Worm (Caenorhabditis elegans) whole organism, mixed stage, embryonic: ENCODE results near the gene rev-1.

Experiments
- blmp-1 ChIP-seq: fragments of 150-350 bp; optimal IDR thresholded peaks from 2 replicates; lab custom pipeline; 2014; ENCODE audit warnings: missing biosample characterization, missing genetic modification characterization
- ceh-39 ChIP-seq: fragments of 150-350 bp; optimal IDR thresholded peaks from 2 replicates; lab custom pipeline; 2014; ENCODE audit warnings: missing biosample characterization, missing genetic modification characterization
- ceh-43 ChIP-seq: fragments of 200-800 bp; sonication (Bioruptor generic); optimal IDR thresholded peaks from 2 replicates; lab custom pipeline; 2018; ENCODE audit warnings: mild to moderate bottlenecking, missing genetic modification characterization, moderate library complexity, missing compliant biosample characterization
- ceh-83 ChIP-seq: fragments of 200-800 bp; sonication (Bioruptor generic); optimal IDR thresholded peaks from 2 replicates; lab custom pipeline; 2018; ENCODE audit warnings: mild to moderate bottlenecking, missing genetic modification characterization, missing compliant biosample characterization
- ces-1 ChIP-seq: fragments of 150-350 bp; optimal IDR thresholded peaks from 2 replicates; lab custom pipeline; 2014; ENCODE audit warnings: missing biosample characterization, missing genetic modification reagents, missing genetic modification characterization
- cnd-1 ChIP-seq: fragments of 200-800 bp; sonication (Bioruptor generic); optimal IDR thresholded peaks from 2 replicates; lab custom pipeline; 2018; ENCODE audit warnings: mild to moderate bottlenecking, missing genetic modification characterization, missing compliant biosample characterization
- drap-1 ChIP-seq: fragments of 200-800 bp; sonication (Bioruptor generic); optimal IDR thresholded peaks from 3 replicates; lab custom pipeline; 2018; ENCODE audit warnings: mild to moderate bottlenecking, missing genetic modification characterization, missing compliant biosample characterization
- elt-1 ChIP-seq: sonication (generic microtip); optimal IDR thresholded peaks from 2 replicates; lab custom pipeline; 2017; ENCODE audit warnings: missing genetic modification characterization, mild to moderate bottlenecking, missing compliant biosample characterization, antibody characterized with exemption, moderate library complexity, borderline replicate concordance; ENCODE audit not compliant: insufficient read depth
- flh-1 ChIP-seq: fragments of 200-800 bp; sonication (Bioruptor generic); optimal IDR thresholded peaks from 2 replicates; lab custom pipeline; 2018; ENCODE audit warnings: mild to moderate bottlenecking, missing genetic modification characterization, moderate library complexity, missing compliant biosample characterization
- hlh-1 ChIP-seq: fragments of 150-350 bp; optimal IDR thresholded peaks from 2 replicates; lab custom pipeline; 2014; ENCODE audit warnings: missing biosample characterization, missing genetic modification reagents, missing genetic modification characterization
- mab-5 ChIP-seq: fragments of 150-350 bp; optimal IDR thresholded peaks from 2 replicates; lab custom pipeline; 2014; ENCODE audit warnings: missing biosample characterization, missing genetic modification characterization
- mep-1 ChIP-seq: fragments of 150-350 bp; optimal IDR thresholded peaks from 2 replicates; lab custom pipeline; 2017; ENCODE audit warnings: missing biosample characterization, missing genetic modification reagents, missing genetic modification characterization, inconsistent platforms
- nhr-12 ChIP-seq: fragments of 150-350 bp; optimal IDR thresholded peaks from 2 replicates; lab custom pipeline; 2014; ENCODE audit warnings: missing biosample characterization, missing genetic modification characterization
- nhr-2 ChIP-seq: fragments of 150-350 bp; optimal IDR thresholded peaks from 2 replicates; lab custom pipeline; 2014; ENCODE audit warnings: missing biosample characterization, missing genetic modification characterization
- nhr-237 ChIP-seq: fragments of 150-350 bp; optimal IDR thresholded peaks from 2 replicates; lab custom pipeline; 2014; ENCODE audit warnings: missing biosample characterization, missing genetic modification characterization
- nhr-28 ChIP-seq: fragments of 150-350 bp; optimal IDR thresholded peaks from 2 replicates; lab custom pipeline; 2014; ENCODE audit warnings: missing biosample characterization, missing genetic modification characterization
- pha-4 ChIP-seq: fragments of 150-350 bp; optimal IDR thresholded peaks from 2 replicates; lab custom pipeline; 2018; ENCODE audit warnings: missing biosample characterization, missing genetic modification reagents, missing genetic modification characterization
- sem-2 ChIP-seq: fragments of 200-800 bp; sonication (Bioruptor generic); optimal IDR thresholded peaks from 2 replicates; lab custom pipeline; 2018; ENCODE audit warnings: mild to moderate bottlenecking, missing genetic modification characterization, missing compliant biosample characterization
- snpc-4 ChIP-seq: fragments of 150-350 bp; optimal IDR thresholded peaks from 2 replicates; lab custom pipeline; 2014; ENCODE audit warnings: missing biosample characterization, missing genetic modification characterization
- sptf-1 ChIP-seq: sonication (generic microtip); optimal IDR thresholded peaks from 2 replicates; lab custom pipeline; 2017; ENCODE audit warnings: mild to moderate bottlenecking, missing genetic modification characterization, moderate library complexity, missing compliant biosample characterization
- tbx-8 ChIP-seq: fragments of 200-800 bp; sonication (Bioruptor generic); optimal IDR thresholded peaks from 2 replicates; lab custom pipeline; 2018; ENCODE audit warnings: mild to moderate bottlenecking, missing genetic modification characterization, moderate library complexity, missing compliant biosample characterization
- unc-120 ChIP-seq: sonication (generic microtip); optimal IDR thresholded peaks from 2 replicates; lab custom pipeline; 2017; ENCODE audit warnings: missing genetic modification characterization, missing compliant biosample characterization; ENCODE audit not compliant: poor library complexity, severe bottlenecking
- unc-39 ChIP-seq: fragments of 150-350 bp; optimal IDR thresholded peaks from 2 replicates; lab custom pipeline; 2014; ENCODE audit warnings: missing biosample characterization, missing genetic modification characterization
- unc-62 ChIP-seq: fragments of 150-350 bp; optimal IDR thresholded peaks from 2 replicates; lab custom pipeline; 2014; ENCODE audit warnings: missing biosample characterization, missing genetic modification reagents, missing genetic modification characterization
- zip-8 ChIP-seq: fragments of 150-350 bp; optimal IDR thresholded peaks from 2 replicates; lab custom pipeline; 2014; ENCODE audit warnings: missing biosample characterization, missing genetic modification characterization
- ztf-11 ChIP-seq: fragments of 150-350 bp; optimal IDR thresholded peaks from 2 replicates; lab custom pipeline; 2014; ENCODE audit warnings: missing biosample characterization, missing genetic modification characterization

The rev-1 gene

ce11 chrII:7901990-7902389 is 1.6 kb downstream of the rev-1 start:
- TF ChIP-seq mep-1 (tag; lab: Kevin White, UChicago) (no peak), drap-1 (GFP tag; lab: Kevin White, UChicago) (no peak), ceh-43 (no peak), sptf-1 (tag; lab: Kevin White, UChicago) (no peak), ceh-83 (GFP tag; lab: Kevin White, UChicago) (no peak), unc-120 (no peak), unc-39 (tag; lab: Kevin White, UChicago) (no peak)

ce11 chrII:7907539-7907997 is 7.1 kb downstream of the rev-1 start, which contains the start of gene best-23:
TSS of gene best-23 (minus strand) at chrII:7907589.
- TF ChIP-seq flh-1 (GFP tag; lab: Kevin White, UChicago): no peak
- peak; percentile 49 for TF ChIP-seq hlh-1 (tag; lab: Kevin White, UChicago)
- TF ChIP-seq mep-1 (tag; lab: Kevin White, UChicago): no peak
- no peak for TF ChIP-seq blmp-1 (tag; lab: Kevin White, UChicago)
- TF ChIP-seq unc-62 (GFP tag; lab: Kevin White, UChicago): no peak
- TF ChIP-seq nhr-28 (tag; lab: Kevin White, UChicago): no peak
- TF ChIP-seq, all 35 proteins: peak for 1

DNA sequence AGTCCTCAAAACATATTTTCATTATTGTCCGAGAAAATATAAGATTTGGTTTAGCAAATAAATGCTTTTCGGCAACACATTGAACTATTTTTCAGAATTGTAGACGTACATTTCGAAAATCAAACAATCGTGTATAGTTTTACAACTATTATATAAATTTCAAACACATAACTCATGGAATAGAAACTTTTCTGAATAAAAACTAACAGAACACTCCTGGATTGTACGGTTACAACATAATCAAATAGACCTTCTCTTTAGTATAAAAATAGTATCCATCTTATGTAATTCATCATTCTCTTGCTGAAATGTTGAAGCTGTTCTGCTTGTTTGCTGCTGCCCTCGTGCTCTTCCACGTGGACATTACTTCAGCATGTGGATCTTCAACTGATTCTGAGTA is 10.6 kb downstream of the rev-1 start, which contains the start of gene ZK675.4:
ZK675.4 (plus strand) TSS at position 301 of the 400 bp plus-strand sequence.
- TF ChIP-seq zip-8 (tag; lab: Kevin White, UChicago): no peak
- no peak for TF ChIP-seq elt-1
- no peak for TF ChIP-seq sptf-1 (tag; lab: Kevin White, UChicago)
- no peak for TF ChIP-seq nhr-12
- no peak for TF ChIP-seq sem-2 (GFP tag; lab: Kevin White, UChicago)
- no peak for TF ChIP-seq ceh-43
- no peak for TF ChIP-seq nhr-2 (tag; lab: Kevin White, UChicago)
- TF ChIP-seq snpc-4: no peak
- TF ChIP-seq unc-120: no peak
- TF ChIP-seq mab-5 (tag; lab: Kevin White, UChicago): no peak
- no peak for TF ChIP-seq ceh-39 (tag; lab: Kevin White, UChicago)
- TF ChIP-seq nhr-237 (tag; lab: Kevin White, UChicago): no peak
- TF ChIP-seq drap-1 (GFP tag; lab: Kevin White, UChicago): no peak
- no peak for TF ChIP-seq tbx-8 (GFP tag; lab: Kevin White, UChicago)
- no peak for TF ChIP-seq pha-4 (tag; lab: Kevin White, UChicago)

DNA sequence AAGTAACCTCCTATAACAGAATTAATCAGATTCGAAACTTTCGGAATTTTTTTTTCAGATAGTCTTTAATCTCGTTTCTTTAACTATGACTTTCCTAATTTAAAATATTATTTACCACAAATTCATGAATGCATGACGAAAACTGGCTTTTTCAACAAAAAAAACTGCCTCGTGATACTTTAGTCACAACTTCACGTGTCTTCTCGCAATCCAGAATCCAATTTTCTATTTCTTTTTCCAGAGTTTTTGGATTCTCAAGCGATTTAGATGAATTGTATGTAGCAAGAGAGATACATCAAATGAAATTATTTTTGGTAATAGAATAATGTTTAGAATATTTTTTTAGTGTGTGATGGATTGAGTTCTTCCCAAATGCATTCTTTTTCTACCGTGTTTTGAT is 19.8 kb downstream of the rev-1 start:
- TF ChIP-seq unc-120 (no peak), unc-62 (GFP tag; lab: Kevin White, UChicago) (no peak), ztf-11 (tag; lab: Kevin White, UChicago) (no peak)

- TF ChIP-seq ceh-39 (tag; lab: Kevin White, UChicago) (no peak), sptf-1 (tag; lab: Kevin White, UChicago) (no peak), tbx-8 (GFP tag; lab: Kevin White, UChicago) (no peak), unc-39 (tag; lab: Kevin White, UChicago) (no peak), ces-1 (GFP tag; lab: Kevin White, UChicago) (peak; percentile 94), blmp-1 (tag; lab: Kevin White, UChicago) (no peak)
Measured at ce11 chrII:7921155-7921554, 20.7 kb downstream of the rev-1 start.

ce11 chrII:7928600-7928999 is 28.2 kb downstream of the rev-1 start, which contains the start of gene spv-1:
TSS of gene spv-1 (minus strand) at chrII:7928700.
- TF ChIP-seq ceh-39 (tag; lab: Kevin White, UChicago) (no peak), flh-1 (GFP tag; lab: Kevin White, UChicago) (no peak), tbx-8 (GFP tag; lab: Kevin White, UChicago) (no peak)
- TF ChIP-seq, all 35 proteins: peak for 0

- no peak for TF ChIP-seq ces-1 (GFP tag; lab: Kevin White, UChicago)
- no peak for TF ChIP-seq zip-8 (tag; lab: Kevin White, UChicago)
- no peak for TF ChIP-seq snpc-4
- no peak for TF ChIP-seq hlh-1 (tag; lab: Kevin White, UChicago)
- TF ChIP-seq nhr-237 (tag; lab: Kevin White, UChicago): no peak
- no peak for TF ChIP-seq cnd-1 (tag; lab: Kevin White, UChicago)
- TF ChIP-seq, all 35 proteins: peak for 0
Measured at ce11 chrII:7930671-7931070, 30.2 kb downstream of the rev-1 start.
